Fruit fly (Drosophila melanogaster) whole organism, embryonic: ENCODE results near the gene CG3919.

ENCODE experiments used
- Asciz ChIP-seq: fragments of 200-800 bp; sonication (Bioruptor generic); optimal IDR thresholded peaks from 2 replicates; lab custom pipeline; 2017; ENCODE audit warnings: missing biosample characterization, mild to moderate bottlenecking, missing genetic modification characterization, missing genetic modification reagents
- Atf6 ChIP-seq: fragments of 200-800 bp; sonication (Bioruptor generic); IDR thresholded peaks from 2 replicates; pipeline ENCODE4 v1.3.6; 2022; ENCODE audit warnings: missing biosample characterization, missing genetic modification characterization
- B-H2 ChIP-seq: fragments of 200-800 bp; sonication (Bioruptor generic); optimal IDR thresholded peaks from 2 replicates; lab custom pipeline; 2018; ENCODE audit warnings: missing biosample characterization, mild to moderate bottlenecking, missing genetic modification characterization
- Bteb2 ChIP-seq: fragments of 200-800 bp; sonication (Bioruptor generic); optimal IDR thresholded peaks from 2 replicates; lab custom pipeline; 2016; ENCODE audit warnings: missing biosample characterization, missing genetic modification characterization
- CG1233 ChIP-seq: fragments of 200-800 bp; sonication (Bioruptor generic); optimal IDR thresholded peaks from 4 replicates; lab custom pipeline; 2018; ENCODE audit warnings: missing biosample characterization, mild to moderate bottlenecking, missing genetic modification characterization
- CG14860 ChIP-seq: fragments of 200-800 bp; sonication (Bioruptor generic); IDR thresholded peaks from 3 replicates; pipeline ENCODE4 v1.3.6; 2022; ENCODE audit warnings: missing biosample characterization, missing genetic modification characterization; ENCODE audit not compliant: partially characterized antibody
- CG14965 ChIP-seq: fragments of 200-800 bp; sonication (Bioruptor generic); optimal IDR thresholded peaks from 2 replicates; lab custom pipeline; 2016; ENCODE audit warnings: missing biosample characterization, missing genetic modification characterization, borderline replicate concordance
- CG16813 ChIP-seq: fragments of 200-800 bp; sonication (Bioruptor generic); IDR thresholded peaks from 3 replicates; pipeline ENCODE4 v1.3.6; 2022; ENCODE audit warnings: missing biosample characterization, missing genetic modification characterization; ENCODE audit not compliant: partially characterized antibody
- CG1792 ChIP-seq: fragments of 200-800 bp; sonication (Bioruptor generic); optimal IDR thresholded peaks from 2 replicates; lab custom pipeline; 2016; ENCODE audit warnings: missing biosample characterization, missing genetic modification characterization
- CG18262 ChIP-seq: fragments of 200-800 bp; optimal IDR thresholded peaks from 3 replicates; lab custom pipeline; 2019; ENCODE audit warnings: missing biosample characterization, mild to moderate bottlenecking, missing genetic modification characterization, moderate library complexity
- CG18476 ChIP-seq: fragments of 200-800 bp; sonication (Bioruptor generic); optimal IDR thresholded peaks from 2 replicates; lab custom pipeline; 2016; ENCODE audit warnings: missing biosample characterization, mild to moderate bottlenecking, missing genetic modification characterization
- CG2199 ChIP-seq: fragments of 200-800 bp; sonication (Bioruptor generic); IDR thresholded peaks from 3 replicates; pipeline ENCODE4 v1.3.6; 2022; ENCODE audit warnings: missing biosample characterization, missing genetic modification characterization
- CG2889 ChIP-seq: fragments of 200-800 bp; sonication (Bioruptor generic); IDR thresholded peaks from 3 replicates; pipeline ENCODE4 v1.3.6; 2022; ENCODE audit warnings: missing biosample characterization, missing genetic modification characterization
- CG34376 ChIP-seq: fragments of 200-800 bp; sonication (Bioruptor generic); optimal IDR thresholded peaks from 2 replicates; lab custom pipeline; 2018; ENCODE audit warnings: missing biosample characterization, mild to moderate bottlenecking, missing genetic modification characterization
- CG3726 ChIP-seq: fragments of 200-800 bp; sonication (Bioruptor generic); IDR thresholded peaks from 3 replicates; pipeline ENCODE4, ENCODE4 v1.3.6; 2022; ENCODE audit warnings: missing biosample characterization, missing genetic modification characterization
- CG4282 ChIP-seq: fragments of 200-800 bp; sonication (Bioruptor generic); optimal IDR thresholded peaks from 2 replicates; lab custom pipeline; 2016; ENCODE audit warnings: missing biosample characterization, missing genetic modification characterization
- CG43689 ChIP-seq: fragments of 200-800 bp; sonication (Bioruptor generic); IDR thresholded peaks from 2 replicates; pipeline ENCODE4 v1.3.6; 2022; ENCODE audit warnings: missing biosample characterization, missing genetic modification characterization
- CG4424 ChIP-seq: fragments of 200-800 bp; sonication (Bioruptor generic); optimal IDR thresholded peaks from 3 replicates; lab custom pipeline; 2016; ENCODE audit warnings: missing biosample characterization, missing genetic modification characterization
- CG4707 ChIP-seq: fragments of 200-800 bp; sonication (Bioruptor generic); optimal IDR thresholded peaks from 2 replicates; lab custom pipeline; 2018; ENCODE audit warnings: missing biosample characterization, mild to moderate bottlenecking, missing genetic modification characterization, moderate library complexity
- CG6254 ChIP-seq: fragments of 200-800 bp; sonication (Bioruptor generic); optimal IDR thresholded peaks from 3 replicates; lab custom pipeline; 2017; ENCODE audit warnings: mild to moderate bottlenecking, missing biosample characterization, missing genetic modification reagents, missing genetic modification characterization
- CG6765 ChIP-seq: fragments of 200-800 bp; sonication (Bioruptor generic); optimal IDR thresholded peaks from 3 replicates; lab custom pipeline; 2017; ENCODE audit warnings: missing biosample characterization, mild to moderate bottlenecking, missing genetic modification characterization
- CG9609 ChIP-seq: fragments of 200-800 bp; sonication (Bioruptor generic); optimal IDR thresholded peaks from 3 replicates; lab custom pipeline; 2016; ENCODE audit warnings: missing biosample characterization, missing genetic modification characterization
- CkIIα-i1 ChIP-seq: fragments of 200-800 bp; sonication (Bioruptor generic); IDR thresholded peaks from 2 replicates; pipeline ENCODE4 v1.3.6; 2022; ENCODE audit warnings: missing biosample characterization, missing genetic modification characterization
- D ChIP-seq, 2 experiments: fragments of 200-800 bp in 1 of 2; fragments of >200 bp in 1 of 2; sonication (Bioruptor generic) in 1 of 2; optimal IDR thresholded peaks; 2 replicates in 1 of 2; 3 replicates in 1 of 2; lab custom pipeline; 2017; ENCODE audit warnings: mild to moderate bottlenecking in 1 of 2, missing biosample characterization in 1 of 2, missing genetic modification characterization in 1 of 2, missing genetic modification reagents in 1 of 2
- D19B ChIP-seq: fragments of 200-800 bp; sonication (Bioruptor generic); optimal IDR thresholded peaks from 2 replicates; lab custom pipeline; 2017; ENCODE audit warnings: missing biosample characterization, mild to moderate bottlenecking, missing genetic modification characterization
- Dbx ChIP-seq: fragments of 200-800 bp; sonication (Bioruptor generic); IDR thresholded peaks from 3 replicates; pipeline ENCODE4 v1.3.6; 2022; ENCODE audit warnings: missing biosample characterization, missing genetic modification characterization
- ERR ChIP-seq: fragments of 200-800 bp; sonication (Bioruptor generic); optimal IDR thresholded peaks from 2 replicates; lab custom pipeline; 2016; ENCODE audit warnings: missing biosample characterization, missing genetic modification characterization
- HLH3B ChIP-seq: fragments of 200-800 bp; sonication (Bioruptor generic); IDR thresholded peaks from 2 replicates; pipeline ENCODE4 v1.3.6; 2022; ENCODE audit warnings: missing biosample characterization, missing genetic modification characterization
- Hey ChIP-seq: fragments of 200-800 bp; sonication (Bioruptor generic); optimal IDR thresholded peaks from 3 replicates; lab custom pipeline; 2018; ENCODE audit warnings: missing biosample characterization, mild to moderate bottlenecking, missing genetic modification characterization
- Hr3 ChIP-seq: fragments of 200-800 bp; sonication (Bioruptor generic); optimal IDR thresholded peaks from 3 replicates; lab custom pipeline; 2016; ENCODE audit warnings: missing biosample characterization, missing genetic modification characterization
- Myb ChIP-seq: fragments of 200-800 bp; sonication (Bioruptor generic); optimal IDR thresholded peaks from 2 replicates; lab custom pipeline; 2016; ENCODE audit warnings: missing biosample characterization, missing genetic modification characterization
- NC2β ChIP-seq: fragments of 200-800 bp; sonication (Bioruptor generic); optimal IDR thresholded peaks from 2 replicates; lab custom pipeline; 2016; ENCODE audit warnings: missing biosample characterization, missing genetic modification characterization
- Nf-YA ChIP-seq: fragments of 200-800 bp; sonication (Bioruptor generic); IDR thresholded peaks from 2 replicates; pipeline ENCODE4 v1.3.6; 2022; ENCODE audit warnings: missing biosample characterization, missing genetic modification characterization
- bbx ChIP-seq: fragments of 200-800 bp; sonication (Bioruptor generic); IDR thresholded peaks from 2 replicates; pipeline ENCODE4 v1.3.6; 2022; ENCODE audit warnings: missing biosample characterization, missing genetic modification characterization; ENCODE audit not compliant: partially characterized antibody
- ci ChIP-seq: fragments of 200-800 bp; sonication (Bioruptor generic); IDR thresholded peaks from 3 replicates; pipeline ENCODE4 v1.3.6; 2022; ENCODE audit warnings: missing biosample characterization, missing genetic modification characterization
- dmrt11E ChIP-seq: fragments of 200-800 bp; sonication (Bioruptor generic); optimal IDR thresholded peaks from 3 replicates; lab custom pipeline; 2018; ENCODE audit warnings: missing biosample characterization, mild to moderate bottlenecking, missing genetic modification characterization, moderate library complexity
- hbn ChIP-seq: fragments of 200-800 bp; sonication (Bioruptor generic); IDR thresholded peaks from 2 replicates; pipeline ENCODE4 v1.3.6; 2022; ENCODE audit warnings: missing biosample characterization, missing genetic modification characterization; ENCODE audit not compliant: partially characterized antibody
- inv ChIP-seq: fragments of 200-800 bp; sonication (Bioruptor generic); IDR thresholded peaks from 2 replicates; pipeline ENCODE4 v1.3.6; 2022; ENCODE audit warnings: missing biosample characterization, missing genetic modification characterization; ENCODE audit not compliant: partially characterized antibody
- jumu ChIP-seq: fragments of 200-800 bp; sonication (Bioruptor generic); optimal IDR thresholded peaks from 3 replicates; lab custom pipeline; 2016; ENCODE audit warnings: missing biosample characterization, missing genetic modification characterization
- ken ChIP-seq: fragments of 200-800 bp; sonication (Bioruptor generic); IDR thresholded peaks from 3 replicates; pipeline ENCODE4 v1.3.6; 2022; ENCODE audit warnings: missing biosample characterization, missing genetic modification characterization
- klu ChIP-seq: fragments of 200-800 bp; sonication (Bioruptor generic); IDR thresholded peaks from 2 replicates; pipeline ENCODE4 v1.3.6; 2022; ENCODE audit warnings: missing biosample characterization, missing genetic modification characterization
- lola ChIP-seq, 3 experiments: fragments of >200 bp in 2 of 3; fragments of 200-800 bp in 1 of 3; sonication (Bioruptor generic) in 1 of 3; optimal IDR thresholded peaks; 2 replicates each; lab custom pipeline; 2017 to 2019; ENCODE audit warnings: missing biosample characterization in 3 of 3, missing genetic modification characterization in 3 of 3, mild to moderate bottlenecking in 1 of 3, moderate library complexity in 1 of 3
- luna ChIP-seq: fragments of 200-800 bp; sonication (Bioruptor generic); optimal IDR thresholded peaks from 2 replicates; lab custom pipeline; 2016; ENCODE audit warnings: missing biosample characterization, missing genetic modification characterization
- mam ChIP-seq: fragments of 200-800 bp; sonication (Bioruptor generic); optimal IDR thresholded peaks from 3 replicates; lab custom pipeline; 2016; ENCODE audit warnings: missing biosample characterization, missing genetic modification characterization
- pum ChIP-seq: fragments of 200-800 bp; sonication (Bioruptor generic); optimal IDR thresholded peaks from 2 replicates; lab custom pipeline; 2016; ENCODE audit warnings: missing biosample characterization, missing genetic modification characterization
- repo ChIP-seq: fragments of 200-800 bp; sonication (Bioruptor generic); optimal IDR thresholded peaks from 2 replicates; lab custom pipeline; 2016; ENCODE audit warnings: missing biosample characterization, missing genetic modification characterization
- sqz ChIP-seq: fragments of 200-800 bp; sonication (Bioruptor generic); optimal IDR thresholded peaks from 3 replicates; lab custom pipeline; 2018; ENCODE audit warnings: missing biosample characterization, mild to moderate bottlenecking, missing genetic modification characterization
- unpg ChIP-seq: fragments of 200-800 bp; sonication (Bioruptor generic); optimal IDR thresholded peaks from 3 replicates; lab custom pipeline; 2018; ENCODE audit warnings: missing biosample characterization, mild to moderate bottlenecking, missing genetic modification characterization, moderate library complexity

The CG3919 gene

DNA sequence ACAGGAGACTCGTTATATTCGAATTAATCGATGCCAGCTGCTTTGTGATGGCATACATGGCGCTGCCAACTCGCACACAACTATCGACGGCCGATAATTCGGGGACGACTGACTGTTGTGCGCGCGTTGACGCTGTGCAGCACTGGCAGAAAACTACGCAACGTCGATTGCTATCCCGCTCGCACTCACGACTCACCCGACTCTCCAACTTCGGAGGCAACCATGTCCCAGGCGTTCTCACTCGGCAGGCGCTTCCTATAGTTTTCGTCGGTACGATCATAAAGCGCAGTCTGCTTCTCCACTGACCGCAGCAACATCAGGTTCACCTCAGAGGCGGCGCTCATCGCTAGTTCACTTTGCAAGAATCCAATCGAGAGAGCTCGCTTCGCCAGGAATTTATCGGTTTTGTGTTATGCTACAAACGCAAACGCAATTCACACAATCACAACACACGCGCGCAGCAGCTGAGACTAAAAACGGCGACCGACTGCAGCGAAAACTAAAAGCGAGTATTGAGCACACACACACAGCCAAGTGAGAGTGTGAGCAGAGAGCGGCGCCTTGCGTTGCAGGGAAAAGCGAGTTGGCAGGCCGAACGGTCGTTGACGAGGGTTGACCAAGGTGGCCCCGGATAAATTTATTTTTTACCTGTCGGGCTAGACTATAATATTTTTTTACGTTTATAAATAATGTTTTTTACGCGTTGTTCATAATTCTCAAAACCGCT lies 844 bp upstream of the CG3919 start, which contains the start of gene stwl (continued):
- peak; percentile 51 for TF ChIP-seq Asciz (GFP tag; lab: Kevin White, UChicago)
- no peak for TF ChIP-seq CG18476 (GFP tag; lab: Kevin White, UChicago)
- peak; percentile 10 for TF ChIP-seq CG4282
- no peak for TF ChIP-seq dmrt11E
- TF ChIP-seq ERR (GFP tag; lab: Kevin White, UChicago): peak; percentile 1
- TF ChIP-seq CG2199: peak; percentile 86; the same call in 2 of the 3 replicates
- TF ChIP-seq mam (GFP tag; lab: Kevin White, UChicago): peak; percentile 74
- TF ChIP-seq CG4424 (GFP tag; lab: Kevin White, UChicago): peak; percentile 36
- peak; percentile 62 for TF ChIP-seq pum (GFP tag; lab: Kevin White, UChicago)
- peak; percentile 17; the same call in 1 of the 3 replicates for TF ChIP-seq CG2889
- peak; percentile 61 for TF ChIP-seq NC2β (GFP tag; lab: Kevin White, UChicago)
- TF ChIP-seq CG1792 (GFP tag; lab: Kevin White, UChicago): no peak
- peak; percentile 4 for TF ChIP-seq luna
- TF ChIP-seq ken: peak; percentile 63; the same call in 2 of the 3 replicates
- TF ChIP-seq lola (GFP tag; optimal IDR thresholded peaks at IDR 0.05; lab: Kevin White, UChicago): no peak
- 0 out of 3 replicates have a peak, but pooled peaks have one; percentile 4 for TF ChIP-seq CG3726 (GFP tag; lab: Robert Waterston, UW)
- no peak for TF ChIP-seq CG43689
- TF ChIP-seq unpg: peak; percentile 9
- no peak for TF ChIP-seq Hr3 (GFP tag; lab: Kevin White, UChicago)
- TF ChIP-seq repo (GFP tag; lab: Kevin White, UChicago): peak; percentile 65
- TF ChIP-seq Dbx (GFP tag; lab: Robert Waterston, UW): peak; percentile 78
- no peak; the same call in 1 of the 2 replicates for TF ChIP-seq Atf6 (GFP tag; lab: Robert Waterston, UW)
- no peak for TF ChIP-seq CkIIα-i1 (GFP tag; lab: Robert Waterston, UW)
- peak; percentile 65 for TF ChIP-seq CG9609 (GFP tag; lab: Kevin White, UChicago)
- peak; percentile 48 for TF ChIP-seq inv (GFP tag; lab: Robert Waterston, UW)
- TF ChIP-seq D19B: no peak
- peak; percentile 68 for TF ChIP-seq D (optimal IDR thresholded peaks at IDR 0.05; lab: Kevin White, UChicago)
- no peak for TF ChIP-seq D (GFP tag; optimal IDR thresholded peaks at IDR 0.05; lab: Kevin White, UChicago)
- no peak for TF ChIP-seq CG4707 (GFP tag; lab: Kevin White, UChicago)
- TF ChIP-seq Nf-YA (GFP tag; lab: Robert Waterston, UW): no peak
- TF ChIP-seq CG14965 (GFP tag; lab: Kevin White, UChicago): no peak
- TF ChIP-seq CG18262: no peak
- no peak for TF ChIP-seq CG6254 (GFP tag; lab: Kevin White, UChicago)
- peak; percentile 76 for TF ChIP-seq CG14860 (GFP tag; lab: Robert Waterston, UW)
- TF ChIP-seq sqz (GFP tag; lab: Kevin White, UChicago): no peak
- TF ChIP-seq klu (GFP tag; lab: Robert Waterston, UW): peak; percentile 37
- peak; percentile 90 for TF ChIP-seq bbx
- TF ChIP-seq ci (GFP tag; lab: Robert Waterston, UW): peak; percentile 62; the same call in 2 of the 3 replicates
- TF ChIP-seq jumu (GFP tag; lab: Kevin White, UChicago): peak; percentile 61
- peak; percentile 73 for TF ChIP-seq Myb
- TF ChIP-seq HLH3B (GFP tag; lab: Robert Waterston, UW): peak; percentile 51; the same call in 1 of the 2 replicates
- TF ChIP-seq CG16813 (GFP tag; lab: Robert Waterston, UW): peak; percentile 84
- TF ChIP-seq hbn: peak; percentile 81
- peak; percentile 30 for TF ChIP-seq Bteb2
- no peak for TF ChIP-seq CG6765 (GFP tag; lab: Kevin White, UChicago)
- peak; percentile 15 for TF ChIP-seq CG1233 (GFP tag; lab: Kevin White, UChicago)
- no peak for TF ChIP-seq Hey (tag; lab: Kevin White, UChicago)
- peak; percentile 21 for TF ChIP-seq B-H2 (GFP tag; lab: Kevin White, UChicago)
- no peak for TF ChIP-seq CG34376
